Fruit fly (Drosophila melanogaster) whole organism, prepupa: ENCODE results near the gene Vha26.

Source experiments
- CG10631 ChIP-seq: fragments of 200-800 bp; sonication (Bioruptor generic); optimal IDR thresholded peaks from 2 replicates; lab custom pipeline; 2016; ENCODE audit warnings: missing biosample characterization, missing genetic modification characterization
- CG10669 ChIP-seq: fragments of 200-800 bp; sonication (Bioruptor generic); optimal IDR thresholded peaks from 3 replicates; lab custom pipeline; 2018; ENCODE audit warnings: missing biosample characterization, mild to moderate bottlenecking, missing genetic modification characterization, moderate library complexity
- CG11294 ChIP-seq: fragments of 200-800 bp; sonication (Bioruptor generic); IDR thresholded peaks from 2 replicates; pipeline ENCODE4 v1.3.6; 2022; ENCODE audit warnings: missing biosample characterization, missing genetic modification characterization
- CG11762 ChIP-seq: fragments of 200-800 bp; sonication (Bioruptor generic); optimal IDR thresholded peaks from 3 replicates; lab custom pipeline; 2016; ENCODE audit warnings: missing biosample characterization, missing genetic modification characterization; ENCODE audit not compliant: insufficient read depth
- CG11902 ChIP-seq: fragments of 200-800 bp; sonication (Bioruptor generic); optimal IDR thresholded peaks from 3 replicates; lab custom pipeline; 2016; ENCODE audit warnings: missing biosample characterization, missing genetic modification characterization
- CG1621 ChIP-seq: fragments of 200-800 bp; sonication (Bioruptor generic); optimal IDR thresholded peaks from 3 replicates; lab custom pipeline; 2018; ENCODE audit warnings: missing biosample characterization, mild to moderate bottlenecking, missing genetic modification characterization
- CG16779 ChIP-seq: fragments of 200-800 bp; sonication (Bioruptor generic); optimal IDR thresholded peaks from 3 replicates; lab custom pipeline; 2017; ENCODE audit warnings: missing biosample characterization, mild to moderate bottlenecking, missing genetic modification characterization
- CG3032 ChIP-seq: fragments of 200-800 bp; optimal IDR thresholded peaks from 2 replicates; lab custom pipeline; 2019; ENCODE audit warnings: missing biosample characterization, mild to moderate bottlenecking, missing genetic modification characterization, moderate library complexity
- CG31627 ChIP-seq: fragments of 200-800 bp; sonication (Bioruptor generic); optimal IDR thresholded peaks from 3 replicates; lab custom pipeline; 2016; ENCODE audit warnings: missing biosample characterization, missing genetic modification characterization
- CG32006 ChIP-seq: fragments of 200-800 bp; sonication (Bioruptor generic); optimal IDR thresholded peaks from 3 replicates; lab custom pipeline; 2017; ENCODE audit warnings: missing biosample characterization, mild to moderate bottlenecking, missing genetic modification characterization
- CG3919 ChIP-seq: fragments of 200-800 bp; sonication (Bioruptor generic); optimal IDR thresholded peaks from 3 replicates; lab custom pipeline; 2016; ENCODE audit warnings: missing biosample characterization, missing genetic modification characterization
- CG4318 ChIP-seq: fragments of 200-800 bp; sonication (Bioruptor generic); optimal IDR thresholded peaks from 3 replicates; lab custom pipeline; 2017; ENCODE audit warnings: missing biosample characterization, mild to moderate bottlenecking, missing genetic modification characterization
- CG6163 ChIP-seq: fragments of 200-800 bp; sonication (Bioruptor generic); IDR thresholded peaks from 3 replicates; pipeline ENCODE4 v1.3.6; 2022; ENCODE audit warnings: missing biosample characterization, missing genetic modification characterization
- CG6808 ChIP-seq: fragments of 200-800 bp; sonication (Bioruptor generic); optimal IDR thresholded peaks from 3 replicates; lab custom pipeline; 2017; ENCODE audit warnings: missing biosample characterization, missing genetic modification characterization, mild to moderate bottlenecking, moderate library complexity, missing genetic modification reagents
- CG6854 ChIP-seq: fragments of 200-800 bp; sonication (Bioruptor generic); optimal IDR thresholded peaks from 2 replicates; lab custom pipeline; 2017; ENCODE audit warnings: missing biosample characterization, mild to moderate bottlenecking, missing genetic modification characterization
- CG7368 ChIP-seq: fragments of 200-800 bp; sonication (Bioruptor generic); optimal IDR thresholded peaks from 3 replicates; lab custom pipeline; 2016; ENCODE audit warnings: missing biosample characterization, missing genetic modification characterization
- CG8119 ChIP-seq: fragments of 200-800 bp; sonication (Bioruptor generic); IDR thresholded peaks from 3 replicates; pipeline ENCODE4 v1.3.6; 2022; ENCODE audit warnings: missing biosample characterization, missing genetic modification characterization
- CG8319 ChIP-seq: fragments of 200-800 bp; sonication (Bioruptor generic); optimal IDR thresholded peaks from 3 replicates; lab custom pipeline; 2016; ENCODE audit warnings: missing biosample characterization, missing genetic modification characterization
- CG9139 ChIP-seq: fragments of 200-800 bp; sonication (Bioruptor generic); optimal IDR thresholded peaks from 3 replicates; lab custom pipeline; 2017; ENCODE audit warnings: missing biosample characterization, mild to moderate bottlenecking, missing genetic modification characterization
- Eip75B ChIP-seq: fragments of 200-800 bp; sonication (Bioruptor generic); optimal IDR thresholded peaks from 3 replicates; lab custom pipeline; 2016; ENCODE audit warnings: missing biosample characterization, missing genetic modification characterization
- Eip78C ChIP-seq: fragments of 200-800 bp; sonication (Bioruptor generic); peaks from one replicate; lab custom pipeline; 2016; ENCODE audit warnings: missing biosample characterization, missing genetic modification characterization
- Eip93F ChIP-seq: fragments of 200-800 bp; sonication (Bioruptor generic); optimal IDR thresholded peaks from 2 replicates; lab custom pipeline; 2016; ENCODE audit warnings: missing biosample characterization, mild to moderate bottlenecking, missing genetic modification characterization
- Ets21C ChIP-seq: fragments of 200-800 bp; sonication (Bioruptor generic); optimal IDR thresholded peaks from 3 replicates; lab custom pipeline; 2016; ENCODE audit warnings: missing biosample characterization, missing genetic modification characterization
- Ets96B ChIP-seq: fragments of 200-800 bp; optimal IDR thresholded peaks from 2 replicates; lab custom pipeline; 2019; ENCODE audit warnings: missing biosample characterization, mild to moderate bottlenecking, missing genetic modification characterization, moderate library complexity
- Gug ChIP-seq: fragments of 200-800 bp; sonication (Bioruptor generic); IDR thresholded peaks from 2 replicates; pipeline ENCODE4 v1.3.6; 2022; ENCODE audit warnings: missing biosample characterization, missing genetic modification characterization
- Hr38 ChIP-seq: sonication (Bioruptor generic); optimal IDR thresholded peaks from 2 replicates; lab custom pipeline; 2016; ENCODE audit warnings: missing biosample characterization, missing genetic modification characterization
- Hr39 ChIP-seq: fragments of 200-800 bp; sonication (Bioruptor generic); optimal IDR thresholded peaks from 2 replicates; lab custom pipeline; 2016; ENCODE audit warnings: missing biosample characterization, missing genetic modification characterization
- Lpt ChIP-seq: fragments of 200-800 bp; sonication (Bioruptor generic); optimal IDR thresholded peaks from 3 replicates; lab custom pipeline; 2016; ENCODE audit warnings: missing biosample characterization, missing genetic modification characterization
- Met ChIP-seq: fragments of 200-800 bp; sonication (Bioruptor generic); optimal IDR thresholded peaks from 3 replicates; lab custom pipeline; 2016; ENCODE audit warnings: missing biosample characterization, missing genetic modification characterization
- OdsH ChIP-seq: fragments of 200-800 bp; sonication (Bioruptor generic); optimal IDR thresholded peaks from 3 replicates; lab custom pipeline; 2016; ENCODE audit warnings: missing biosample characterization, missing genetic modification characterization
- Smox ChIP-seq: fragments of 200-800 bp; sonication (Bioruptor generic); optimal IDR thresholded peaks from 3 replicates; lab custom pipeline; 2016; ENCODE audit warnings: missing biosample characterization, missing genetic modification characterization
- Sox102F ChIP-seq: fragments of 200-800 bp; sonication (Bioruptor generic); optimal IDR thresholded peaks from 2 replicates; lab custom pipeline; 2016; ENCODE audit warnings: missing biosample characterization, mild to moderate bottlenecking, missing genetic modification characterization
- Sox14 ChIP-seq: fragments of 200-800 bp; sonication (Bioruptor generic); optimal IDR thresholded peaks from 3 replicates; lab custom pipeline; 2016; ENCODE audit warnings: missing biosample characterization, missing genetic modification characterization
- Sox15 ChIP-seq: fragments of 200-800 bp; sonication (Bioruptor generic); optimal IDR thresholded peaks from 3 replicates; lab custom pipeline; 2016; ENCODE audit warnings: missing biosample characterization, missing genetic modification characterization
- achi ChIP-seq: fragments of 200-800 bp; sonication (Bioruptor generic); optimal IDR thresholded peaks from 3 replicates; lab custom pipeline; 2016; ENCODE audit warnings: missing biosample characterization, missing genetic modification characterization
- acj6 ChIP-seq: fragments of 200-800 bp; sonication (Bioruptor generic); optimal IDR thresholded peaks from 3 replicates; lab custom pipeline; 2016; ENCODE audit warnings: missing biosample characterization, missing genetic modification characterization
- dac ChIP-seq: fragments of 200-800 bp; sonication (Bioruptor generic); optimal IDR thresholded peaks from 2 replicates; lab custom pipeline; 2017; ENCODE audit warnings: missing biosample characterization, mild to moderate bottlenecking, missing genetic modification characterization
- dsx ChIP-seq: fragments of 200-800 bp; optimal IDR thresholded peaks from 3 replicates; lab custom pipeline; 2019; ENCODE audit warnings: missing biosample characterization, mild to moderate bottlenecking, missing genetic modification characterization, moderate library complexity; ENCODE audit not compliant: poor library complexity, severe bottlenecking
- eg ChIP-seq: fragments of 200-800 bp; sonication (Bioruptor generic); IDR thresholded peaks from 3 replicates; pipeline ENCODE4 v1.3.6; 2022; ENCODE audit warnings: missing biosample characterization, missing genetic modification characterization
- esn ChIP-seq: fragments of 200-800 bp; sonication (Bioruptor generic); optimal IDR thresholded peaks from 2 replicates; lab custom pipeline; 2016; ENCODE audit warnings: missing biosample characterization, mild to moderate bottlenecking, missing genetic modification characterization, moderate library complexity
- fd59A ChIP-seq: fragments of 200-800 bp; sonication (Bioruptor generic); optimal IDR thresholded peaks from 2 replicates; lab custom pipeline; 2017; ENCODE audit warnings: missing biosample characterization, mild to moderate bottlenecking, missing genetic modification characterization, missing genetic modification reagents
- fd85E ChIP-seq: fragments of 200-800 bp; sonication (Bioruptor generic); optimal IDR thresholded peaks from 3 replicates; lab custom pipeline; 2016; ENCODE audit warnings: missing biosample characterization, missing genetic modification characterization
- lz ChIP-seq: fragments of 200-800 bp; sonication (Bioruptor generic); optimal IDR thresholded peaks from 3 replicates; lab custom pipeline; 2016; ENCODE audit warnings: missing biosample characterization, missing genetic modification characterization
- net ChIP-seq: fragments of 200-800 bp; sonication (Bioruptor generic); optimal IDR thresholded peaks from 3 replicates; lab custom pipeline; 2016; ENCODE audit warnings: missing biosample characterization, missing genetic modification characterization
- salr ChIP-seq, 2 experiments: fragments of 200-800 bp; sonication (Bioruptor generic); optimal IDR thresholded peaks; 3 replicates each; lab custom pipeline; 2016 to 2018; ENCODE audit warnings: missing biosample characterization in 2 of 2, missing genetic modification characterization in 2 of 2, mild to moderate bottlenecking in 1 of 2
- spab ChIP-seq: fragments of 200-800 bp; sonication (Bioruptor generic); optimal IDR thresholded peaks from 2 replicates; lab custom pipeline; 2017; ENCODE audit warnings: missing biosample characterization, mild to moderate bottlenecking, missing genetic modification characterization, missing genetic modification reagents
- svp ChIP-seq: fragments of 200-800 bp; sonication (Bioruptor generic); peaks from one replicate; lab custom pipeline; 2016; ENCODE audit warnings: missing biosample characterization, missing genetic modification characterization
- topi ChIP-seq: fragments of 200-800 bp; sonication (Bioruptor generic); optimal IDR thresholded peaks from 3 replicates; lab custom pipeline; 2016; ENCODE audit warnings: missing biosample characterization, missing genetic modification characterization
- vri ChIP-seq: fragments of 200-800 bp; sonication (Bioruptor generic); optimal IDR thresholded peaks from 3 replicates; lab custom pipeline; 2016; ENCODE audit warnings: missing biosample characterization, mild to moderate bottlenecking, missing genetic modification characterization

The Vha26 gene

DNA sequence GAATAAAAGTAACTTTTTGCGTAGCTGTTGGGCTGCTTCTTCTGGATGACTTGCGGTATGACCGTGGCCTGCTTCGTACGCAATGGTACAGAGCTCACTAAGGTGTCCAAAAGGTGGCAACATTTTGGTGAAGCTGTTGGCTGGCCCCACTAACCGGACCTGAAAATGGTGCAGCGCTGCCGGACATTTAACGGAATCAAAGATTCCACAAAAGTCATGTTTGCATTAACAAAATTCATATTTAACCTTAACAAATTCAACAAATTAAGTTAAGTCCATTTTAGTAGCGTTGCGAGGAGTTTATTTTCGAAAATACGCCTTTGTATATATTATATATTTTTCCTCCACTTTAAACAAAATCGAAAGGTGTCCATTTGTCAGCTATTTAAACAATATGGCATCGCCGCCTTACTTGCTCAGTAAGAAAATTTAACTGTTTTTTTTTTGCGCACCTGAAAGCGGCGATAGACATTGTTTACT is 9.5 kb downstream of the Vha26 start, which contains the start of the genes kra and SecS (continued):
- no peak for TF ChIP-seq CG9139 (GFP tag; lab: Kevin White, UChicago)
- TF ChIP-seq CG3919 (GFP tag; lab: Kevin White, UChicago): peak; percentile 42
- TF ChIP-seq net: no peak
- peak; percentile 67 for TF ChIP-seq esn (GFP tag; lab: Kevin White, UChicago)
- no peak for TF ChIP-seq Eip93F (GFP tag; lab: Kevin White, UChicago)
- TF ChIP-seq vri (GFP tag; lab: Kevin White, UChicago): no peak
- TF ChIP-seq CG7368: no peak
- TF ChIP-seq dsx (GFP tag; lab: Kevin White, UChicago): no peak
- peak; percentile 64 for TF ChIP-seq CG10631 (GFP tag; lab: Kevin White, UChicago)
- peak; percentile 31 for TF ChIP-seq fd85E (GFP tag; lab: Kevin White, UChicago)
- TF ChIP-seq CG6808 (GFP tag; lab: Kevin White, UChicago): peak; percentile 38

DNA sequence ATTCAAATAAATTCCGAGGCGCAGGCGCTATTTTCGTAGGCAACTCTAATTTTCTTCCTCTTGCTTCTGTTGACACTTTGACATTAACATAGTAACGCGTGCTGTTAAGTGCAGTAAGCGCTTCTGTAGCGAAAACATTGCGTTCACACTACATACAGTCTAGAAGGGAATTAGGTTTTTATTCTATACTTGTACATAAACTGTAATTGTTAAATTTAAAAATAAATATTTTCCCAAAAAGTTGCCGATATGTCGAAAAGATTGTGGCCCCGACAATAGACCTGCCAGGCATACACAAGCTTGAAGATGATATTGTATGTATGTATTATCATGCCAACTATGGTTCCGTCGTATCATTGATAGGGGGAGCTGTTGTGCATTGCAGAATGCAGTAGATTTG is 14.9 kb downstream of the Vha26 start, which contains the start of gene asl:
Gene asl, minus strand, starts transcription at position 67 of the 400 bp plus-strand sequence.
- TF ChIP-seq fd59A (GFP tag; lab: Kevin White, UChicago): no peak
- TF ChIP-seq Eip75B (GFP tag; lab: Kevin White, UChicago): peak; percentile 60
- peak; percentile 90 for TF ChIP-seq Eip78C
- TF ChIP-seq Met: no peak
- peak; percentile 23 for TF ChIP-seq Ets96B (tag; lab: Kevin White, UChicago)
- peak in 1 of 2 experiments; percentile 9 for TF ChIP-seq salr (GFP tag; optimal IDR thresholded peaks at IDR 0.05; lab: Kevin White, UChicago)
- no peak for TF ChIP-seq achi (GFP tag; lab: Kevin White, UChicago)
- no peak for TF ChIP-seq CG10631 (GFP tag; lab: Kevin White, UChicago)
- no peak for TF ChIP-seq svp
- peak; percentile 68 for TF ChIP-seq esn (GFP tag; lab: Kevin White, UChicago)
- TF ChIP-seq Smox (GFP tag; lab: Kevin White, UChicago): no peak
- TF ChIP-seq CG3032 (tag; lab: Kevin White, UChicago): peak; percentile 63
- TF ChIP-seq spab (GFP tag; lab: Kevin White, UChicago): no peak
- peak; percentile 16; the same call in 1 of the 2 replicates for TF ChIP-seq CG11294 (GFP tag; lab: Robert Waterston, UW)
- TF ChIP-seq dac: peak; percentile 26
- no peak for TF ChIP-seq fd85E (GFP tag; lab: Kevin White, UChicago)
- no peak for TF ChIP-seq Hr38 (GFP tag; lab: Kevin White, UChicago)
- peak; percentile 37 for TF ChIP-seq Lpt
- no peak for TF ChIP-seq CG11902
- TF ChIP-seq CG16779 (tag; lab: Kevin White, UChicago): no peak
- no peak for TF ChIP-seq CG8319 (GFP tag; lab: Kevin White, UChicago)
- TF ChIP-seq CG10669: no peak
- TF ChIP-seq CG6854 (GFP tag; lab: Kevin White, UChicago): no peak
- TF ChIP-seq CG4318 (GFP tag; lab: Kevin White, UChicago): no peak
- TF ChIP-seq eg (GFP tag; lab: Robert Waterston, UW): peak; percentile 76
- TF ChIP-seq CG8119 (GFP tag; lab: Robert Waterston, UW): no peak
- no peak for TF ChIP-seq Sox102F (GFP tag; lab: Kevin White, UChicago)
- TF ChIP-seq acj6: peak; percentile 39
- no peak for TF ChIP-seq CG32006 (GFP tag; lab: Kevin White, UChicago)
- peak; percentile 33 for TF ChIP-seq CG1621 (tag; lab: Kevin White, UChicago)
- TF ChIP-seq CG6163 (GFP tag; lab: Robert Waterston, UW): peak; percentile 70
- TF ChIP-seq Gug (GFP tag; lab: Robert Waterston, UW): peak; percentile 54; the same call in 1 of the 2 replicates
- TF ChIP-seq Sox15 (GFP tag; lab: Kevin White, UChicago): peak; percentile 8
- TF ChIP-seq vri (GFP tag; lab: Kevin White, UChicago): peak; percentile 41
- peak; percentile 64 for TF ChIP-seq Hr39 (GFP tag; lab: Kevin White, UChicago)
- no peak for TF ChIP-seq CG7368
- no peak for TF ChIP-seq net
- TF ChIP-seq OdsH: no peak
- TF ChIP-seq lz: peak; percentile 62
- peak; percentile 43 for TF ChIP-seq topi (GFP tag; lab: Kevin White, UChicago)
- peak; percentile 64 for TF ChIP-seq Sox14 (GFP tag; lab: Kevin White, UChicago)
- no peak for TF ChIP-seq CG11762 (GFP tag; lab: Kevin White, UChicago)
- TF ChIP-seq CG31627: peak; percentile 67
- peak; percentile 74 for TF ChIP-seq dsx (GFP tag; lab: Kevin White, UChicago)
- peak; percentile 20 for TF ChIP-seq Ets21C (GFP tag; lab: Kevin White, UChicago)
